Fruit fly (Drosophila melanogaster) Kc167 (cell line): ENCODE measurements around the gene Miga.

ENCODE experiments used
- Myc ChIP-seq: fragments of >200 bp; optimal IDR thresholded peaks from 2 replicates; lab custom pipeline; 2017; ENCODE audit warnings: missing external identifiers
- Sin3A ChIP-seq: fragments of >200 bp; optimal IDR thresholded peaks from 2 replicates; lab custom pipeline; 2018; ENCODE audit warnings: missing external identifiers
- h ChIP-seq: fragments of >200 bp; optimal IDR thresholded peaks from 3 replicates; lab custom pipeline; 2018; ENCODE audit warnings: missing external identifiers
- insv ChIP-seq: fragments of >200 bp; optimal IDR thresholded peaks from 3 replicates; lab custom pipeline; 2018; ENCODE audit warnings: missing external identifiers
- psq ChIP-seq: fragments of >200 bp; optimal IDR thresholded peaks from 2 replicates; lab custom pipeline; 2017; ENCODE audit warnings: missing external identifiers
- ttk ChIP-seq: sonication (Bioruptor generic); optimal IDR thresholded peaks from 2 replicates; lab custom pipeline; 2017; ENCODE audit warnings: missing external identifiers

dm6 chrX:8433709-8434108 is 3.9 kb downstream of the Miga start, which contains the start of gene CG32712:
- TF ChIP-seq psq (lab: Kevin White, UChicago) (no peak), insv (lab: Kevin White, UChicago) (no peak), Myc (lab: Kevin White, UChicago) (no peak), ttk (no peak), h (lab: Kevin White, UChicago) (no peak), Sin3A (lab: Kevin White, UChicago) (no peak)
